Fruit fly (Drosophila melanogaster) whole organism, larva: Measurements from ENCODE around the gene CG43155.

Experiments used
- noc ChIP-seq: fragments of 200-800 bp; sonication (Bioruptor generic); optimal IDR thresholded peaks from 3 replicates; lab custom pipeline; 2019; ENCODE audit warnings: missing biosample characterization, mild to moderate bottlenecking, missing genetic modification characterization, moderate library complexity

Gene CG43155

dm6 chrX:11476758-11477157 is 17.2 kb downstream of the CG43155 start, which contains the start of gene Cyp4g15:
Gene Cyp4g15 (plus strand): TSS chrX:11477058.
- no peak for TF ChIP-seq noc (tag; lab: Kevin White, UChicago)

dm6 chrX:11483297-11483696 is 23.7 kb downstream of the CG43155 start, which contains the start of gene Uba5:
Gene Uba5 (plus strand): TSS chrX:11483518.
- TF ChIP-seq noc (tag; lab: Kevin White, UChicago), result no peak

dm6 chrX:11485075-11485474 is 25.5 kb downstream of the CG43155 start, which contains the start of gene Spase25:
Gene Spase25 (plus strand): TSS chrX:11485250.
- TF ChIP-seq noc (tag; lab: Kevin White, UChicago), result no peak

DNA sequence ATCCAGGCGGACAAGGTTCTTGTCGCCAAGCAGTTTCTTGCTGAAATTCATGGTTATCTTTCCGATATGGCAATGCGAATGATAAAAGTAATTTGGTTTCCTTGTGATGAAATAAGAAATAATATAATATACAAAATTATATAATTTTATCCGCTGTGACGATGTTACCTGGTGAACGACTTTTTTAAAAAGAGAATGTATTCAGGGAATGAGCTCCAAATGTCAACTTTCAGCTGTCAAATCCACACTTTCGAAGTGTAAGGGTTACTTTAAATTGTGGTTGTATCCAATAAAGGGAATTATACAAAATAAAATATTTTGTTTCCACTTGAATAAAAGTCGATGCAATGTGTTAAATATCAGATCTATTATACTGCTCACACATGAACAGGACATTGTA is 31.9 kb downstream of the CG43155 start, which contains the start of gene CG33235:
CG33235 (minus strand) TSS at position 101 of the 400 bp plus-strand sequence.
- TF ChIP-seq noc (tag; lab: Kevin White, UChicago), result no peak

DNA sequence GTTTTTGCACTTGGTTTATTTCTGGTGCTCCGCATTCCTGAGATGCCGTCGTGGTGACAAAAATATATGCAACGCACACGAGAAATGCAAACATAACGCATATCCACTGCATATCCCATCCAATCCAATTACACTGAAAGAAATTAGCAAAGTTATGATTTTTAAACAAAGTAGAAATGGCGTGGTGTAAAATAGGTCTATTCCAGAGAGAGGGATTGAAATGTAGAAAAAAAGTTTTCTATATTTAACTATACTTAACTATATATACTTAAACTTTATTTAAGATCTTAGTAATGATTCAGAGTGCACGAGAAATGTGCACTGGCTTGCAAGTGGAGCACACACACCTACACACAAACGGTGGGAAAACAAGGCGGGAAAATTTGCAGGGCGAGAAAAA is 32.6 kb downstream of the CG43155 start:
- TF ChIP-seq noc (tag; lab: Kevin White, UChicago), result no peak

DNA sequence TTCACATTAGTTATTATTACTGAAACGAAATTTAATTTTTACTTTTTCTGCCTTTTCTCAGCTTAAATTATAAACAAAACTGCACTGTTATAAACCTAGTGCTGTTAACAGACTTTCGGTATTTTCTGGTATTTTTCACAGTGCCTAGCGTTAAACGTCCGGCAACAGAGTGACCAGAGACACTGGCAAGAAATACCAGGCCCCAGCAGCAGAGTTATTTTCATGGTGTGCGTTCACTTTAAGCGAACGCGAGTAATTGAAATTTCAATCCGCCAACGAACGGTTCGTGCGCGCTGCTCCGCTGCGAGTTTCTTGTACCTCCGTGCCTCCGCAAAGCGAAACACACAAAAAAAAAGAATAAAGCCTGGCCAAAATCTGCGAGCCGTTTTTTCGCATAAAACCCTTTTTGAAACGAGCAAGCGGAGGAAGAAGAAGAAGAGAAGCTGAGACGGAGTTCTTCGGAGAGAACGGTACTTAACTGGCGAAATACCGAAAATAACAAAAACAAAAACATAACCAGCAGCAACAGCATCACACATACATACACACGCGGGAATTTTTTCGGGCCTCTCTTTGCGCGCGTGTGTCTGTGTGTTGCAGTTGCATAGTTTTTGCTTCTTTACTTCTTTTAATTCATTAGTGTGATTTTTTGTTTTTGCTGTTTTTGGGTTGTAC is 33.5 kb downstream of the CG43155 start, which contains the start of gene Drak:
Drak (plus strand) TSS at position 220 of the 675 bp plus-strand sequence.
- TF ChIP-seq noc (tag; lab: Kevin White, UChicago), result peak; percentile 5

DNA sequence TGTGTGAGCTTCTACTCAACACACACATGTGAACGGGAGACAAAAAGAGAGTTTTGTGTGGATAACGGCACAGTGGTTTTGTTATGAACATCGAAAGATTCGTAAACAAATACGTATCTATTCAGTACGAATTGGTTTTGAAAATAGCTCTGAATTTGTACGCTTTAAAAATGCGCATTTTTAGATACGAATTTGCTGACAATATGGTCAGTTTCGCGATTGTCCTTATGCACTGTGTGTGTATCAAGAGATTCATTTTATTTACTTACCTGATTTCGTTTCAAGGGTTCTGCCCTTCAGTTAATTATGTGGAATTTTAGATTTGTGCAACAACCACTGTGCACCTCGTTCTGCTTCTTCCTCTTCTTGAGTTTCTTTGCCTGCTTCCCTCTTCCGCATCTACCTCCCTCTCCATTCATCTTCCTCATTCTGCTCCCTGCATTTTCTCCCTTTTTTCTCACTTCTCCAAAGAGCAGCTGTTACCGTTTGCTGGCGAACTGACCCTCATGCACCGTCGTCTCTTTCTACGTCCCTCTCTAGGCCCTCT is 35.2 kb downstream of the CG43155 start:
- TF ChIP-seq noc (tag; lab: Kevin White, UChicago), result peak; percentile 23

DNA sequence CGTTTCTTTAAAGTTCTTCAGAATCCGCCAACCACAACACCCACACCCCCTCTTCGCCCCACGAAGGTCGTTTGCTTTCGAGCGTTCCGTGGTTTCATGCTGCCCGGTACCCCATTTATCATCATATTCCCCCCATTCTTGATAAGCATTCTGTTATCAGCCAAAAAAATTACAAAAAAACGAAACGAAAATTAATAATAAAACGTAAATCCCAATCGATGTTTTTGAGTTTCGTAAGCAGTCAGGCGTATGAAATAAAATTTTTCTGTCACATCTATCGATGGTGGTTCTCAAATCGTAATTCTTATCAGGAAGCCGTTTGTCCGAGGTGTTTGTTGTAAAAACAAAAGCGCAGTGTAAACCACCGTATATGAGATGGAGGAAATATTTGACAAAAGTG is 35.9 kb downstream of the CG43155 start:
- TF ChIP-seq noc (tag; lab: Kevin White, UChicago), result peak; percentile 53

DNA sequence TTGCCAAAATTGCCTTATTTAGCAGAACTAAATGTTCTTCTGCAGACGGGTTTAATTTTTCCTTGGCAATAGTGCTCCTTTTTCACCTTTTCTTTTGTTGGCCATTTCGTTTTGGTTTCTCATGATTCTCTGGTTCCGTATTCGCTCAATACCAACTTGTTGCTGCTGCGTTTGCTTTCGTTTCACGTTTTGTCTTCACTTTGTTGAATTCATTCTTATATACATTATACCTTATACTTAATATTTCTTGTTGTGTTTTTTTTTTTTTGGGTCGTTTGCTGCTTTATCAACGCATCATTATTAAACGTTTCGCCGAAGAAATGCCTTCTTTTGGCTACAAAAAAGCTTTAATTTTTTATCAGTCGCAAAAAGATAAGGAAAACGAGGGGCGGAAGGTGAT is 36.7 kb downstream of the CG43155 start:
- TF ChIP-seq noc (tag; lab: Kevin White, UChicago), result no peak

dm6 chrX:11498143-11498542 is 38.6 kb downstream of the CG43155 start:
- TF ChIP-seq noc (tag; lab: Kevin White, UChicago), result no peak

dm6 chrX:11499454-11499853 is 39.9 kb downstream of the CG43155 start:
- no peak for TF ChIP-seq noc (tag; lab: Kevin White, UChicago)

DNA sequence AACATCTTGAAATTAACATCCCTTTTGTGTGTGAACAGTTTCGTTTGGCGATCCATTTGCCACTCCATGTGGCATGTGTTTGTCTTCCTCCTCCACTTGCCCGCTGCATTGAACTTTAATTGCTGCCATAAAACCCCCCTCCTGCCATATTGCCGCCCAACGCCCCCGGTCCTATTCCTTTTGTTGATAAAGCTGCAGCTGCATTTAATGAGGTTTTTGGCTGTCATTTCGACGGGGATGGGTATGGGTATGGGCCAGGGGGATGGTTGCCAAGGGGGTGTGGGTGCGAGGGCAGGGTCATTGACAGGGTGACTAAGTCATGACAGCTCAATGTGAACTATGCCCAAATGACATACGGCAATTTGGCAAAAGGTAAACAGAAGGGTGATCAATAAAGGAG is 40.7 kb downstream of the CG43155 start:
- TF ChIP-seq noc (tag; lab: Kevin White, UChicago), result no peak

DNA sequence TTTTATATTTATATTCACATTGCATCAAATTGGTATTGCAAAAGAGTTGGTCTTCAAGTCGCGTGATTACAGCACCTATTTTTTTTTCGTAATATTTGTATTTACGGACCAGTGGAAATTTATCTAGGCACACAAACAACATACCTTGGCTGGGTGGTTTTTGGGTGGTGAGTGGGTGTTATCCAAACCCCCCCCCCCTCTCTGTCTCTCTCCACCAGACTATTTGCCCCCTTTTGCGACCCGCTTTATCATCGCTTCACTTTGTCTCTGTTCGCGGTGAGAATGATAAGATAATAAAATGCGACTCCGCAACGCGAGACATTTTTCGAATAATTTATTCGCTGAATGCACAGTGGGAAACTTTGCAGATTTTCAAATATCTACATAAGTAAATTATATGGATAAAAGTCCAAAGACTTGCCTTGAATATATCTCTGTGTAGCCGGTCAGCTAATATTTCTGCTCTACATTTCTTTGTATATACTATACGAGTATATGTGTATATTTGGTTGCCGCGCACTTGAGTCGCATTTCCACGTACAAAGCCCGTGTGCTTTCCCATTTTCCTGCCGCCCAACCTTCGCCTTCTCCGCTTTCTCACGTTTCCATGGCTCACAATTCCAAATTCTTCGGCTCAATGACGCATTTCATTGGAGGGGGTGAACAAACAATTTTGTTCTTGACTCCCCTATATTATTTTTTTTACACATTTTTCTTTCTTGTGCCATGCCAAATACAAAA is 41.8 kb downstream of the CG43155 start:
- TF ChIP-seq noc (tag; lab: Kevin White, UChicago), result peak; percentile 23

DNA sequence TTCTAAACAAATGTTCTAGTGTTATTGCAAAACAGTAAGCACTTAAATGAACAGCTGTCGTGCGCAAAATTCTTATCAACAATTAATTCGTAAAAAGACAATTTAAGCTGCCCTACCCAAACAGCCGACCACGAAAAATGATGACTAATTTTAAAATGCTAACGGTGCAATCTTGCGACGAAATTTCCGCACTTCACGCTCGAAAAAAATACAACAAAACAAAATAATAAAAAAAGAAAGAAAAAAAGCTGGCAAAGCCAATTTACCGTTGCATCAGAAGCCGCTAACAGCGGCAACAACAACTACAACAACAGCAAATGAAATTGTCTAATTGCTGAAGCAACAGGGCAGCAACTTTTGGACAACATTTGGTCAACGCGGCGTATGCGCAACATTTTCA is 44.0 kb downstream of the CG43155 start:
- no peak for TF ChIP-seq noc (tag; lab: Kevin White, UChicago)

dm6 chrX:11506210-11506609 is 46.6 kb downstream of the CG43155 start:
- TF ChIP-seq noc (tag; lab: Kevin White, UChicago), result no peak

DNA sequence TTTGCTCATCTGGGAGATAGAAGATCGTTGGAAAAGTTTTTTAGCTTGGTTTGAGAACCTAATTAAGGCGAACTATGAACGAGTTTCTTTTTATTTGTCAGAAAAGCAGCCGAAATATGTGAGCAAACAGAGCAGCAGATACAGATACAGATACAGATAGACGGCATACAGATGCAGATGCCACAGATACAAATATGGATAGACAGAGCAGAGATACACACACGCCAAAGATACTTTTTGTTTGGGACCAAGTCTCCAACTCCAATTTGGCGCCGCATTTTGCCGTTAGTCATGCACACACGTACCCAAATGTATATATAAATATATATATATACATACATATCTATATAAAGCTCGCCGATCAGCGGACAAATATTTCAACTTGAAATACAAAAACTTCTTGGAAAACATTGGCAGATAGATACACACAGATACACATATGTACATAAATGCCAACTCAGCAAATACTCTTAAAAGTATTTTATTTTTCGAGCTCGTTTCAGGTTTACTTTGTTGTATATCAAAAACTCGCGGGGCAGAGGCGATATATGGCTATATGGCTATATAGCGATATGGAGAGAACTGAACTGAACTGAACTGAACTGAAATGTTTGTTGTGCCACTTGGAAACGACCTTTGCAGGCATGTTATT is 50.7 kb downstream of the CG43155 start:
- TF ChIP-seq noc (tag; lab: Kevin White, UChicago), result no peak
